Fruit fly (Drosophila melanogaster) whole organism, wandering third instar larva: ENCODE data around the gene CG32023.
A peak's percentile ranks its signal among the peaks of the same experiment; 100 is the strongest.

Experiments used
- Abd-B ChIP-seq: fragments of >200 bp; optimal IDR thresholded peaks from 2 replicates; lab custom pipeline; 2017; ENCODE audit warnings: missing biosample characterization, missing genetic modification characterization
- HLH106 ChIP-seq: fragments of 200-800 bp; optimal IDR thresholded peaks from 3 replicates; lab custom pipeline; 2019; ENCODE audit warnings: missing biosample characterization, mild to moderate bottlenecking, missing genetic modification characterization, moderate library complexity
- Myc ChIP-seq: fragments of >200 bp; optimal IDR thresholded peaks from 2 replicates; lab custom pipeline; 2017
- OdsH ChIP-seq: fragments of 200-800 bp; sonication (Bioruptor generic); optimal IDR thresholded peaks from 2 replicates; lab custom pipeline; 2016; ENCODE audit warnings: missing biosample characterization, mild to moderate bottlenecking, missing genetic modification characterization
- Rel ChIP-seq, 2 experiments: fragments of 200-800 bp; sonication (Bioruptor generic) in 1 of 2; optimal IDR thresholded peaks; 2 replicates in 1 of 2; 3 replicates in 1 of 2; lab custom pipeline; 2016 to 2019; ENCODE audit warnings: mild to moderate bottlenecking in 2 of 2, missing biosample characterization in 2 of 2, missing genetic modification characterization in 2 of 2, moderate library complexity in 1 of 2
- h ChIP-seq: fragments of 200-800 bp; sonication (Bioruptor generic); optimal IDR thresholded peaks from 3 replicates; lab custom pipeline; 2016; ENCODE audit warnings: missing biosample characterization, mild to moderate bottlenecking, missing genetic modification characterization
- lola ChIP-seq: fragments of >200 bp; optimal IDR thresholded peaks from 2 replicates; lab custom pipeline; 2017; ENCODE audit warnings: missing biosample characterization, missing genetic modification characterization
- pan ChIP-seq: fragments of >200 bp; optimal IDR thresholded peaks from 2 replicates; lab custom pipeline; 2017
- psq ChIP-seq: fragments of 200-800 bp; sonication (Bioruptor generic); optimal IDR thresholded peaks from 3 replicates; lab custom pipeline; 2017; ENCODE audit warnings: missing biosample characterization, mild to moderate bottlenecking, missing genetic modification characterization, moderate library complexity
- rgr ChIP-seq: fragments of 200-800 bp; sonication (Bioruptor generic); optimal IDR thresholded peaks from 3 replicates; lab custom pipeline; 2016; ENCODE audit warnings: missing biosample characterization, mild to moderate bottlenecking, missing genetic modification characterization

- TF ChIP-seq OdsH (GFP tag; lab: Kevin White, UChicago) (peak; percentile 15), lola (GFP tag; lab: Kevin White, UChicago) (no peak), pan (lab: Kevin White, UChicago) (no peak), Myc (no peak), psq (GFP tag; lab: Kevin White, UChicago) (peak; percentile 10), rgr (GFP tag; lab: Kevin White, UChicago) (peak; percentile 60), HLH106 (tag; lab: Kevin White, UChicago) (no peak), Rel (GFP tag; optimal IDR thresholded peaks at IDR 0.05; lab: Kevin White, UChicago) (no peak), Rel (tag; optimal IDR thresholded peaks at IDR 0.05; lab: Kevin White, UChicago) (no peak), h (GFP tag; lab: Kevin White, UChicago) (peak; percentile 68), Abd-B (no peak)
Observed at dm6 chr3L:8763037-8763454, 40.9 kb downstream of the CG32023 start.
